Worm (Caenorhabditis elegans): ENCODE measurements around the gene Y62F5A.9.

Gene Y62F5A.9

ce11 chrII:11521300-11521699 is 17.3 kb downstream of the Y62F5A.9 start, which contains the start of gene Y62F5A.10:
Gene Y62F5A.10, plus strand, starts transcription at chrII:11521600.
- TF ChIP-seq C38D4.7 (GFP tag; optimal IDR thresholded peaks at IDR 0.05) (no peak), dve-1 (tag; optimal IDR thresholded peaks at IDR 0.05) (no peak), madf-2 (tag; optimal IDR thresholded peaks at IDR 0.05) (no peak), eyg-1 (tag; optimal IDR thresholded peaks at IDR 0.05) (no peak), hlh-8 (tag; optimal IDR thresholded peaks at IDR 0.05) (no peak)

ce11 chrII:11518184-11518583 is 20.5 kb downstream of the Y62F5A.9 start, which contains the start of gene B0334.10:
Gene B0334.10, plus strand, starts transcription at chrII:11518484.
- no peak for TF ChIP-seq tbx-7 (tag; optimal IDR thresholded peaks at IDR 0.05)
- TF ChIP-seq F13H6.1 (tag; optimal IDR thresholded peaks at IDR 0.05): no peak
- no peak for TF ChIP-seq fax-1 (tag; optimal IDR thresholded peaks at IDR 0.05)
- TF ChIP-seq ahr-1 (tag; optimal IDR thresholded peaks at IDR 0.05): no peak
- no peak for TF ChIP-seq pros-1 (tag; optimal IDR thresholded peaks at IDR 0.05)
- no peak for TF ChIP-seq ceh-14 (tag; optimal IDR thresholded peaks at IDR 0.05)
- TF ChIP-seq hlh-15 (tag; optimal IDR thresholded peaks at IDR 0.05): no peak
- no peak for TF ChIP-seq T23F11.4 (GFP tag; optimal IDR thresholded peaks at IDR 0.05)
- no peak for TF ChIP-seq hlh-30 (tag; optimal IDR thresholded peaks at IDR 0.05; ENCODE audit: insufficient read depth)
- no peak for TF ChIP-seq ceh-19 (GFP tag; optimal IDR thresholded peaks at IDR 0.05)
- TF ChIP-seq dmd-4 (tag; optimal IDR thresholded peaks at IDR 0.05; ENCODE audit: borderline replicate concordance): no peak
- TF ChIP-seq pax-1 (tag; optimal IDR thresholded peaks at IDR 0.05): no peak
- no peak for TF ChIP-seq ceh-45 (GFP tag; IDR thresholded peaks at IDR 0.05)
- no peak for TF ChIP-seq unc-42 (tag; optimal IDR thresholded peaks at IDR 0.05)
- no peak for TF ChIP-seq hlh-13 (GFP tag; optimal IDR thresholded peaks at IDR 0.05)
- TF ChIP-seq K02D7.2 (tag; optimal IDR thresholded peaks at IDR 0.05): no peak
- no peak for TF ChIP-seq elt-2 (tag; optimal IDR thresholded peaks at IDR 0.05)
- TF ChIP-seq pag-3 (tag; optimal IDR thresholded peaks at IDR 0.05; ENCODE audit: borderline replicate concordance): no peak
- TF ChIP-seq ceh-6 (GFP tag; optimal IDR thresholded peaks at IDR 0.05): no peak
- TF ChIP-seq ttx-3 (tag; optimal IDR thresholded peaks at IDR 0.05): no peak

ce11 chrII:11514775-11515174 is 23.9 kb downstream of the Y62F5A.9 start, which contains the start of gene srh-44:
Gene srh-44, plus strand, starts transcription at chrII:11515075.
- TF ChIP-seq syd-9 (tag; optimal IDR thresholded peaks at IDR 0.05) (no peak), dmd-4 (tag; optimal IDR thresholded peaks at IDR 0.05; ENCODE audit: borderline replicate concordance) (no peak), hlh-8 (tag; optimal IDR thresholded peaks at IDR 0.05) (no peak), hlh-6 (tag; optimal IDR thresholded peaks at IDR 0.05) (no peak), fkh-10 (GFP tag; optimal IDR thresholded peaks at IDR 0.05) (no peak), ceh-19 (GFP tag; optimal IDR thresholded peaks at IDR 0.05) (no peak), pha-4 (tag; optimal IDR thresholded peaks at IDR 0.05) (no peak), sdc-2 (tag; optimal IDR thresholded peaks at IDR 0.05) (no peak)

ce11 chrII:11512921-11513320 is 25.7 kb downstream of the Y62F5A.9 start:
- TF ChIP-seq tbx-7 (tag; optimal IDR thresholded peaks at IDR 0.05) (no peak), fkh-10 (GFP tag; optimal IDR thresholded peaks at IDR 0.05) (no peak), dve-1 (tag; optimal IDR thresholded peaks at IDR 0.05) (no peak), unc-42 (tag; optimal IDR thresholded peaks at IDR 0.05) (no peak), Y22D7AL.16 (tag; optimal IDR thresholded peaks at IDR 0.05) (no peak), ceh-30 (tag; optimal IDR thresholded peaks at IDR 0.05) (no peak), ceh-19 (GFP tag; optimal IDR thresholded peaks at IDR 0.05) (no peak), fkh-6 (tag; optimal IDR thresholded peaks at IDR 0.05) (no peak), sdc-2 (tag; optimal IDR thresholded peaks at IDR 0.05) (no peak), pat-9 (tag; optimal IDR thresholded peaks at IDR 0.05) (no peak), rnt-1 (tag; optimal IDR thresholded peaks at IDR 0.05) (no peak), ceh-31 (tag; optimal IDR thresholded peaks at IDR 0.05) (no peak), pha-4 (tag; optimal IDR thresholded peaks at IDR 0.05) (no peak), unc-3 (GFP tag; conservative IDR thresholded peaks at IDR 0.05) (no peak), unc-3 (tag; optimal IDR thresholded peaks at IDR 0.05) (no peak), ceh-18 (tag; optimal IDR thresholded peaks at IDR 0.05) (no peak), elt-4 (tag; optimal IDR thresholded peaks at IDR 0.05) (no peak), hlh-30 (tag; optimal IDR thresholded peaks at IDR 0.05; ENCODE audit: insufficient read depth) (no peak), odd-2 (tag; optimal IDR thresholded peaks at IDR 0.05) (no peak)
